Worm (Caenorhabditis elegans): ENCODE results near the gene F13B6.3.

Gene F13B6.3

ce11 chrIV:7460225-7460624 lies 5.5 kb downstream of the F13B6.3 start, which contains the start of gene F13B6.2:
TSS of gene F13B6.2 (minus strand) at chrIV:7460325.
- TF ChIP-seq flt-1 (GFP tag; IDR thresholded peaks at IDR 0.05): no peak
- TF ChIP-seq ztf-29 (GFP tag; IDR thresholded peaks at IDR 0.05): no peak
- TF ChIP-seq tab-1 (GFP tag; IDR thresholded peaks at IDR 0.05): no peak
- no peak for TF ChIP-seq ref-1 (GFP tag; conservative IDR thresholded peaks at IDR 0.05)
- no peak for TF ChIP-seq klf-2 (GFP tag; conservative IDR thresholded peaks at IDR 0.05)
- no peak for TF ChIP-seq cog-1 (tag; optimal IDR thresholded peaks at IDR 0.05)
- no peak for TF ChIP-seq ztf-23 (GFP tag; IDR thresholded peaks at IDR 0.05)
- no peak for TF ChIP-seq med-1 (GFP tag; optimal IDR thresholded peaks at IDR 0.05; ENCODE audit: insufficient read depth)

- no peak for TF ChIP-seq klf-2 (GFP tag; conservative IDR thresholded peaks at IDR 0.05)
- no peak for TF ChIP-seq flt-1 (GFP tag; IDR thresholded peaks at IDR 0.05)
- no peak for TF ChIP-seq cog-1 (tag; optimal IDR thresholded peaks at IDR 0.05)
- no peak for TF ChIP-seq ztf-29 (GFP tag; IDR thresholded peaks at IDR 0.05)
- no peak for TF ChIP-seq tab-1 (GFP tag; IDR thresholded peaks at IDR 0.05)
- no peak for TF ChIP-seq med-1 (GFP tag; optimal IDR thresholded peaks at IDR 0.05; ENCODE audit: insufficient read depth)
- no peak for TF ChIP-seq T22C8.4 (GFP tag; IDR thresholded peaks at IDR 0.05)
- no peak for TF ChIP-seq ref-1 (GFP tag; conservative IDR thresholded peaks at IDR 0.05)
- TF ChIP-seq ztf-23 (GFP tag; IDR thresholded peaks at IDR 0.05): no peak
Measured at ce11 chrIV:7456225-7456624, 9.5 kb downstream of the F13B6.3 start, which contains the start of gene F13B6.1. TSS of gene F13B6.1 (plus strand) at chrIV:7456525.

- TF ChIP-seq tab-1 (GFP tag; IDR thresholded peaks at IDR 0.05) (no peak), med-1 (GFP tag; optimal IDR thresholded peaks at IDR 0.05; ENCODE audit: insufficient read depth) (no peak), ztf-29 (GFP tag; IDR thresholded peaks at IDR 0.05) (peak; percentile 5; the same call in 1 of the 2 replicates)
Measured at ce11 chrIV:7454890-7455289, 10.9 kb downstream of the F13B6.3 start.

- TF ChIP-seq ztf-29 (GFP tag; IDR thresholded peaks at IDR 0.05) (no peak), med-1 (GFP tag; optimal IDR thresholded peaks at IDR 0.05; ENCODE audit: insufficient read depth) (no peak), ztf-23 (GFP tag; IDR thresholded peaks at IDR 0.05) (no peak), cog-1 (tag; optimal IDR thresholded peaks at IDR 0.05) (no peak), klf-2 (GFP tag; conservative IDR thresholded peaks at IDR 0.05) (no peak), flt-1 (GFP tag; IDR thresholded peaks at IDR 0.05) (no peak), ref-1 (GFP tag; conservative IDR thresholded peaks at IDR 0.05) (no peak), T22C8.4 (GFP tag; IDR thresholded peaks at IDR 0.05) (no peak), tab-1 (GFP tag; IDR thresholded peaks at IDR 0.05) (no peak)
Measured at ce11 chrIV:7453661-7454159, 12.0 kb downstream of the F13B6.3 start.

ce11 chrIV:7451345-7451744 lies 14.4 kb downstream of the F13B6.3 start, which contains the start of gene tes-1:
TSS of gene tes-1 (minus strand) at chrIV:7451445.
- no peak for TF ChIP-seq flt-1 (GFP tag; IDR thresholded peaks at IDR 0.05)
- TF ChIP-seq ztf-29 (GFP tag; IDR thresholded peaks at IDR 0.05): no peak
- TF ChIP-seq cog-1 (tag; optimal IDR thresholded peaks at IDR 0.05): no peak
- no peak for TF ChIP-seq tab-1 (GFP tag; IDR thresholded peaks at IDR 0.05)
- no peak for TF ChIP-seq klf-2 (GFP tag; conservative IDR thresholded peaks at IDR 0.05)
- TF ChIP-seq T22C8.4 (GFP tag; IDR thresholded peaks at IDR 0.05): no peak
- no peak for TF ChIP-seq ztf-23 (GFP tag; IDR thresholded peaks at IDR 0.05)
- no peak for TF ChIP-seq med-1 (GFP tag; optimal IDR thresholded peaks at IDR 0.05; ENCODE audit: insufficient read depth)
- TF ChIP-seq ref-1 (GFP tag; conservative IDR thresholded peaks at IDR 0.05): no peak

- TF ChIP-seq cog-1 (tag; optimal IDR thresholded peaks at IDR 0.05): no peak
Measured at ce11 chrIV:7447556-7447955, 18.2 kb downstream of the F13B6.3 start, which contains the start of gene B0496.2. TSS of gene B0496.2 (plus strand) at chrIV:7447856.

ce11 chrIV:7445995-7446394 lies 19.8 kb downstream of the F13B6.3 start, which contains the start of gene B0496.1:
TSS of gene B0496.1 (plus strand) at chrIV:7446295.
- TF ChIP-seq tab-1 (GFP tag; IDR thresholded peaks at IDR 0.05): no peak
- TF ChIP-seq ref-1 (GFP tag; conservative IDR thresholded peaks at IDR 0.05): no peak
- TF ChIP-seq cog-1 (tag; optimal IDR thresholded peaks at IDR 0.05): no peak
- no peak for TF ChIP-seq ztf-23 (GFP tag; IDR thresholded peaks at IDR 0.05)
- no peak for TF ChIP-seq ztf-29 (GFP tag; IDR thresholded peaks at IDR 0.05)
- no peak for TF ChIP-seq flt-1 (GFP tag; IDR thresholded peaks at IDR 0.05)
- no peak for TF ChIP-seq T22C8.4 (GFP tag; IDR thresholded peaks at IDR 0.05)
- no peak for TF ChIP-seq klf-2 (GFP tag; conservative IDR thresholded peaks at IDR 0.05)
- no peak for TF ChIP-seq med-1 (GFP tag; optimal IDR thresholded peaks at IDR 0.05; ENCODE audit: insufficient read depth)

ce11 chrIV:7445236-7445635 lies 20.5 kb downstream of the F13B6.3 start, which contains the start of gene valv-1:
TSS of gene valv-1 (minus strand) at chrIV:7445336.
- TF ChIP-seq tab-1 (GFP tag; IDR thresholded peaks at IDR 0.05) (no peak), T22C8.4 (GFP tag; IDR thresholded peaks at IDR 0.05) (no peak), klf-2 (GFP tag; conservative IDR thresholded peaks at IDR 0.05) (no peak), cog-1 (tag; optimal IDR thresholded peaks at IDR 0.05) (no peak), ztf-23 (GFP tag; IDR thresholded peaks at IDR 0.05) (no peak), flt-1 (GFP tag; IDR thresholded peaks at IDR 0.05) (no peak), ref-1 (GFP tag; conservative IDR thresholded peaks at IDR 0.05) (no peak), med-1 (GFP tag; optimal IDR thresholded peaks at IDR 0.05; ENCODE audit: insufficient read depth) (no peak), ztf-29 (GFP tag; IDR thresholded peaks at IDR 0.05) (no peak)

- 0 out of 2 replicates have a peak, but pooled peaks have one; percentile 37 for TF ChIP-seq flt-1 (GFP tag; IDR thresholded peaks at IDR 0.05)
Measured at ce11 chrIV:7440985-7441384, 24.8 kb downstream of the F13B6.3 start.

- TF ChIP-seq med-1 (GFP tag; optimal IDR thresholded peaks at IDR 0.05; ENCODE audit: insufficient read depth) (no peak), ref-1 (GFP tag; conservative IDR thresholded peaks at IDR 0.05) (no peak), klf-2 (GFP tag; conservative IDR thresholded peaks at IDR 0.05) (no peak)
Measured at ce11 chrIV:7440238-7440637, 25.5 kb downstream of the F13B6.3 start.

Measured in whole organism, midembryonic.